Worm (Caenorhabditis elegans): ENCODE measurements around the gene F20D6.15.

The F20D6.15 gene

DNA sequence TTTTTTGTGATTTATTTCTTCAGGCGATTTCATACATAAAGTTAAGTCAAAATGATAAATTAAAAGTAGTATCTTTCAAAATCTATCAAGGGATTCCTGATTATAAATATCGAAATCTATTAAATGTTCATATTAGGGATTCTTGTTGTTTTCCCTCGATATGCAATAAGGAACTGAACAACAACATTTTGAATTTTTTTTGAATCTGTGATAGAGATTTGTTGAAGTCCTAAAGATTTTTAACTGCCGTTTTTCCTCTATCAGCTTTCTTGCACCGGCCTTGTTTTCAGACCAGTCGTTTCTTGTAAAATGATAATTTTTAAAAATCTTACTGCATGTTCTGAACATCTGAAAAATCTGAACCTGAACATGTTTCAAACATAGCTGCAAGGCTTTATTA is 32.5 kb downstream of the F20D6.15 start:
- TF ChIP-seq klf-2 (GFP tag; conservative IDR thresholded peaks at IDR 0.05), result no peak
- TF ChIP-seq ref-1 (GFP tag; conservative IDR thresholded peaks at IDR 0.05), result no peak
- TF ChIP-seq med-1 (GFP tag; optimal IDR thresholded peaks at IDR 0.05; ENCODE audit: insufficient read depth), result no peak
- no peak for TF ChIP-seq ztf-23 (GFP tag; IDR thresholded peaks at IDR 0.05)
- TF ChIP-seq tab-1 (GFP tag; IDR thresholded peaks at IDR 0.05), result no peak
- no peak for TF ChIP-seq flt-1 (GFP tag; IDR thresholded peaks at IDR 0.05)
- TF ChIP-seq ztf-29 (GFP tag; IDR thresholded peaks at IDR 0.05), result no peak
- TF ChIP-seq T22C8.4 (GFP tag; IDR thresholded peaks at IDR 0.05), result no peak
- TF ChIP-seq cog-1 (tag; optimal IDR thresholded peaks at IDR 0.05), result no peak

DNA sequence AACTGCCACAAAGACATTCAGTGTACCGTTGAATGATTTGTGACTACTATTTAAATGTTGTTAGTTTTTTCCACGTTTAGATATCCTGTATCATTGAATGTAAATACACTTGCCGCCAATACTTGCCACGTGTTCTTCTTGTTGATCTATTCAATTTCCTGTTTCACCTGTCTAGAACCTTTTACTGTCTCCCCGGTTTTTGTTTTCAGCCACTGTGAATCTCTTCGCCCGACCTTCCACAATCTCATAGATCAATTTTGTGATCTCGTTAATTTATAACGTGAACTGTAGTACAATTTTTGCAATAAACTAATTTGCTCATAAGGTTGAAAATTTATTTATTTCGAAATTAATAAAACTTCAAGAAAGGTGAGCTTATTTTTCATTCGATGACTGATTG is 42.9 kb downstream of the F20D6.15 start, which contains the start of gene D1014.13:
D1014.13 (plus strand) TSS at position 301 of the 400 bp plus-strand sequence.
- TF ChIP-seq tab-1 (GFP tag; IDR thresholded peaks at IDR 0.05) (no peak), cog-1 (tag; optimal IDR thresholded peaks at IDR 0.05) (no peak), ztf-23 (GFP tag; IDR thresholded peaks at IDR 0.05) (no peak), klf-2 (GFP tag; conservative IDR thresholded peaks at IDR 0.05) (no peak), T22C8.4 (GFP tag; IDR thresholded peaks at IDR 0.05) (no peak), med-1 (GFP tag; optimal IDR thresholded peaks at IDR 0.05; ENCODE audit: insufficient read depth) (no peak), ref-1 (GFP tag; conservative IDR thresholded peaks at IDR 0.05) (no peak), flt-1 (GFP tag; IDR thresholded peaks at IDR 0.05) (no peak), ztf-29 (GFP tag; IDR thresholded peaks at IDR 0.05) (no peak)

DNA sequence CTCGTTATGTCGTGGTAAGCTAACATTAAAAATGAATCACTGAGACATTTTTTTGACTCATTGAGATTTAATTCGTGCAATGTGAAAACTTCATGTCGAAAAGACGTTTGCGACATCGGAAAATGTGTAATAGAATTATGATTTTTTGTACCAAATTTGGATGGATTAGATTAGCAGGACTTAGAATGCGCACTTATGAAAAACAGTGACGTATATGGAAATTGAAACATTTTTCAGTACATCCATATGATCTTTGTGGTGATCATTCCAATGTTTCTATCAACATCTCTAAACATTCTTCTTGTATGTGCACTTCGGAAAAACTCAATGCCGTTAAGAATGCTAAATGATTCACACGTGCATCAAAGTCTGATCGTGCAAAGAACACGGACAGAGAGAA is 43.8 kb downstream of the F20D6.15 start:
- no peak for TF ChIP-seq flt-1 (GFP tag; IDR thresholded peaks at IDR 0.05)
- no peak for TF ChIP-seq ztf-23 (GFP tag; IDR thresholded peaks at IDR 0.05)
- no peak for TF ChIP-seq cog-1 (tag; optimal IDR thresholded peaks at IDR 0.05)
- no peak for TF ChIP-seq med-1 (GFP tag; optimal IDR thresholded peaks at IDR 0.05; ENCODE audit: insufficient read depth)
- TF ChIP-seq klf-2 (GFP tag; conservative IDR thresholded peaks at IDR 0.05), result no peak

DNA sequence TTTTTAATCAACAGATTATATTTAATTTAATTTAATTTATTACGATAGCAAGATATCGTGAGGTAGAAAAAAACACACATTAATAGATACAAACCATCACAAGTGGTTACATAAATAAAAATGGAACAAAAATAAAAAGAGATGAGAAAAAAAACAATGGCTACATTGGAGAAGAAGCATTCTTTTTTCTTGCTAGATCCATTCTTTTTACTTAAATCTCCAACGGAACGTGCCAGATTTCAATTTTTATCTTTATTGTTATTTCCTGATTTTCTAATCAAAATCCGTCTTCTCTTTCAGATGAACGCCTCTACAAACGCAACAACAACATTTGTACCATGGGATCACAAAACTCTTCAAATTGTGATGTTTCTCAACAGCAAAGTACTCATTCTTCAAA is 44.7 kb downstream of the F20D6.15 start, which contains the start of gene D1014.2:
D1014.2 (plus strand) TSS at position 301 of the 400 bp plus-strand sequence.
- TF ChIP-seq klf-2 (GFP tag; conservative IDR thresholded peaks at IDR 0.05) (no peak), cog-1 (tag; optimal IDR thresholded peaks at IDR 0.05) (no peak), tab-1 (GFP tag; IDR thresholded peaks at IDR 0.05) (no peak), flt-1 (GFP tag; IDR thresholded peaks at IDR 0.05) (no peak), ztf-29 (GFP tag; IDR thresholded peaks at IDR 0.05) (no peak), ztf-23 (GFP tag; IDR thresholded peaks at IDR 0.05) (no peak), T22C8.4 (GFP tag; IDR thresholded peaks at IDR 0.05) (no peak), med-1 (GFP tag; optimal IDR thresholded peaks at IDR 0.05; ENCODE audit: insufficient read depth) (no peak), ref-1 (GFP tag; conservative IDR thresholded peaks at IDR 0.05) (no peak)
